Worm (Caenorhabditis elegans) whole organism, early embryonic: Measurements from ENCODE around the gene cysl-2.

Source experiments
- B0310.2 ChIP-seq: sonication (generic microtip); optimal IDR thresholded peaks from 2 replicates; lab custom pipeline; 2016; ENCODE audit warnings: mild to moderate bottlenecking, missing genetic modification characterization, missing compliant biosample characterization
- F13C5.2 ChIP-seq: sonication (generic microtip); optimal IDR thresholded peaks from 2 replicates; lab custom pipeline; 2017; ENCODE audit warnings: mild to moderate bottlenecking, missing genetic modification characterization, inconsistent platforms, missing compliant biosample characterization
- aly-1 ChIP-seq: sonication (generic microtip); optimal IDR thresholded peaks from 2 replicates; lab custom pipeline; 2016; ENCODE audit warnings: missing genetic modification characterization, missing compliant biosample characterization
- ama-1 ChIP-seq: fragments of 150-350 bp; optimal IDR thresholded peaks from 2 replicates; lab custom pipeline; 2014
- ceh-13 ChIP-seq: fragments of 200-800 bp; sonication (Bioruptor generic); optimal IDR thresholded peaks from 2 replicates; lab custom pipeline; 2018; ENCODE audit warnings: mild to moderate bottlenecking, missing genetic modification characterization, missing compliant biosample characterization
- ceh-36 ChIP-seq: sonication (generic microtip); optimal IDR thresholded peaks from 2 replicates; lab custom pipeline; 2016; ENCODE audit warnings: missing genetic modification characterization, inconsistent platforms, missing compliant biosample characterization
- ets-7 ChIP-seq: sonication (generic microtip); optimal IDR thresholded peaks from 2 replicates; lab custom pipeline; 2016; ENCODE audit warnings: missing genotype, missing genetic modification characterization, missing compliant biosample characterization
- flt-1 ChIP-seq: fragments of 200-800 bp; sonication (Bioruptor generic); IDR thresholded peaks from 2 replicates; pipeline ENCODE4 v1.3.6; 2022; ENCODE audit warnings: missing genetic modification characterization, missing compliant biosample characterization
- hmbx-1 ChIP-seq: sonication (generic microtip); optimal IDR thresholded peaks from 2 replicates; lab custom pipeline; 2016; ENCODE audit warnings: mild to moderate bottlenecking, missing genetic modification characterization, missing compliant biosample characterization
- hmg-4 ChIP-seq: fragments of 200-800 bp; sonication (Bioruptor generic); optimal IDR thresholded peaks from 2 replicates; lab custom pipeline; 2018; ENCODE audit warnings: mild to moderate bottlenecking, missing genetic modification characterization, missing compliant biosample characterization
- hnd-1 ChIP-seq: sonication (generic microtip); optimal IDR thresholded peaks from 2 replicates; lab custom pipeline; 2016; ENCODE audit warnings: missing genetic modification characterization, missing compliant biosample characterization
- pes-1 ChIP-seq: fragments of 200-800 bp; sonication (Bioruptor generic); IDR thresholded peaks from 2 replicates; pipeline ENCODE4 v1.3.6; 2022; ENCODE audit warnings: missing genetic modification reagents, missing genetic modification characterization, missing compliant biosample characterization
- scrt-1 ChIP-seq: fragments of 200-800 bp; sonication (Bioruptor generic); IDR thresholded peaks from 2 replicates; pipeline ENCODE4 v1.3.6; 2022; ENCODE audit warnings: missing genetic modification characterization, missing compliant biosample characterization
- sea-1 ChIP-seq: fragments of 200-800 bp; sonication (Bioruptor generic); conservative IDR thresholded peaks from 2 replicates; pipeline ENCODE4 v1.3.6; 2022; ENCODE audit warnings: missing genetic modification characterization, missing compliant biosample characterization
- tbx-11 ChIP-seq: fragments of 200-800 bp; sonication (Bioruptor generic); IDR thresholded peaks from 2 replicates; pipeline ENCODE4 v1.3.6; 2022; ENCODE audit warnings: missing genetic modification characterization, missing compliant biosample characterization
- tbx-37 ChIP-seq: fragments of 200-800 bp; sonication (Bioruptor generic); conservative IDR thresholded peaks from 2 replicates; pipeline ENCODE4 v1.3.6; 2022; ENCODE audit warnings: missing genetic modification reagents, missing genetic modification characterization, missing compliant biosample characterization
- tra-4 ChIP-seq: sonication (generic microtip); optimal IDR thresholded peaks from 2 replicates; lab custom pipeline; 2017; ENCODE audit warnings: missing genetic modification characterization, missing compliant biosample characterization

Gene cysl-2

DNA sequence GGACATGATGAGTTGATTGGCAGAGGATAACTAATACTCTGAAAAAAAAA is at the start of gene cysl-2:
cysl-2 (minus strand) TSS at position 38 of the 50 bp plus-strand sequence.
- TF ChIP-seq scrt-1 = no peak
- no peak for TF ChIP-seq tbx-37 (GFP tag; lab: Robert Waterston, UW)
- TF ChIP-seq F13C5.2 (tag; lab: Kevin White, UChicago) = no peak
- no peak for TF ChIP-seq sea-1 (GFP tag; lab: Robert Waterston, UW)
- no peak for TF ChIP-seq B0310.2
- TF ChIP-seq aly-1 (tag; lab: Kevin White, UChicago) = no peak
- TF ChIP-seq ama-1 = no peak

DNA sequence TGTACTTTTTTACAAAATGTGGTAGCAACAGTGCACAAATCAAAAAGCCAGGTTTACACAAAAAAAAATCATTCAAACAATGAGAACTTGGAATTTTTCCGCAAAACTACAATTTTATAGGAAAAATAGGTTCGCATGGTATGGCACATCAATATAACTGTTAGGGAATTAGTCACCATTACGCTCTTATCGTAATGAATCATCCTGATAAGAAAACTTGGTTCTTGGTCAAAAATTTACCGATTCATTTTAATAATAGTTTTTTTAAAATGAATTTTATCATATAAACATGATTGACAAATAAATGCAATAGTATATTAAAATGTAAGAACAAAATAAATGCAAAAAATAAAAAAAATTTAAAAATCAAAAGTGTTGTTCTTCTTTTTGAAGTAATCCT is 46.3 kb upstream of the cysl-2 start:
- TF ChIP-seq ceh-36 (tag; lab: Kevin White, UChicago) = no peak

DNA sequence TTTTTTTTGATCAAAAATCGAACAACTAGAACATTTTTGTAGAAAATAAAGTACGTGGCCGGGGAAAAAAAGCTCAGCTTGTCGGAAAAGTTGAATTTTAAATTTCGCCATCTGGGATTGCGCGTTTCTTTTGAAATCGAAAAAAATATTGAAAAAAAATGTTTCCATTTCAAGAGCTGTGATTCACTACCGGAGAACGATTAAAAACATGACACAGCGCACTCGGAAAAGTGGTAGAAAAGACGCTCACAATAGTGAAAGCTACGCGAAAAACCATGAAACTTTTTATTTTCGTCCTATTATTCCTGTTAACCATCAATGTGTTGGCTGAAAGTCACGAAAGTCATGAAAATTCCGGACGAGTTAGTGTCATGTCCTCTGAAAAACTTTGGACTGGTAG is 43.5 kb upstream of the cysl-2 start, which contains the start of the genes clec-147 and C04H5.7:
clec-147 (minus strand) TSS at position 101 of the 400 bp plus-strand sequence.
C04H5.7 (plus strand) TSS at position 219 of the 400 bp plus-strand sequence.
- no peak for TF ChIP-seq tbx-11 (GFP tag; lab: Robert Waterston, UW)
- TF ChIP-seq scrt-1 = no peak
- no peak for TF ChIP-seq B0310.2
- TF ChIP-seq flt-1 (GFP tag; lab: Robert Waterston, UW) = no peak
- no peak for TF ChIP-seq hmbx-1 (tag; lab: Kevin White, UChicago)
- TF ChIP-seq ama-1 = no peak
- TF ChIP-seq hmg-4 = no peak
- no peak for TF ChIP-seq tra-4 (tag; lab: Kevin White, UChicago)
- no peak for TF ChIP-seq ets-7 (tag; lab: Kevin White, UChicago)
- no peak for TF ChIP-seq aly-1 (tag; lab: Kevin White, UChicago)
- TF ChIP-seq tbx-37 (GFP tag; lab: Robert Waterston, UW) = no peak
- TF ChIP-seq sea-1 (GFP tag; lab: Robert Waterston, UW) = no peak

DNA sequence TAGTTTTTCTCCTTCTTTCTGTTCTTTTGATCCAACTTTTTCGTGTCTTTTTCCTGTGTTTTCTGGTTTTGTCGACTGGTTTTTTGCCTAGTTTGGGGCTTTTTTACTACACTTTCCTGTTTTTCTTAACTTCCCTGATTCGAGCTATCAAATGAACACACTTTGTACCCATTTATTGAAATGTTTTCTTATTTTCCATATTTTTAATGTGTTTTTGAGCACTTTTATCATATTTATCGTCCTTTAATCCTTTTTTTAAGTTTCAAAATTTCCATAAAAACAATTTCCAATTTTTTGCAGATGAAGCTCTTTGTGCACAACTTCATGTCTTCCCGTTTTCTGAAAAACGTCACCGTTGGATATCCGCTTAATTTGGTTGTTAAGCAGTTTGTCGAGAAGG is 39.7 kb upstream of the cysl-2 start, which contains the start of gene C04H5.1:
C04H5.1 (plus strand) TSS at position 301 of the 400 bp plus-strand sequence.
- TF ChIP-seq aly-1 (tag; lab: Kevin White, UChicago) (no peak), flt-1 (GFP tag; lab: Robert Waterston, UW) (no peak), F13C5.2 (tag; lab: Kevin White, UChicago) (no peak), scrt-1 (no peak), tbx-37 (GFP tag; lab: Robert Waterston, UW) (no peak), ama-1 (no peak), tbx-11 (GFP tag; lab: Robert Waterston, UW) (no peak), B0310.2 (no peak), hmbx-1 (tag; lab: Kevin White, UChicago) (no peak), ets-7 (tag; lab: Kevin White, UChicago) (no peak), pes-1 (GFP tag; lab: Robert Waterston, UW) (no peak), ceh-36 (tag; lab: Kevin White, UChicago) (no peak), hnd-1 (tag; lab: Kevin White, UChicago) (no peak), ceh-13 (GFP tag; lab: Kevin White, UChicago) (no peak), tra-4 (tag; lab: Kevin White, UChicago) (no peak), hmg-4 (no peak), sea-1 (GFP tag; lab: Robert Waterston, UW) (no peak)

DNA sequence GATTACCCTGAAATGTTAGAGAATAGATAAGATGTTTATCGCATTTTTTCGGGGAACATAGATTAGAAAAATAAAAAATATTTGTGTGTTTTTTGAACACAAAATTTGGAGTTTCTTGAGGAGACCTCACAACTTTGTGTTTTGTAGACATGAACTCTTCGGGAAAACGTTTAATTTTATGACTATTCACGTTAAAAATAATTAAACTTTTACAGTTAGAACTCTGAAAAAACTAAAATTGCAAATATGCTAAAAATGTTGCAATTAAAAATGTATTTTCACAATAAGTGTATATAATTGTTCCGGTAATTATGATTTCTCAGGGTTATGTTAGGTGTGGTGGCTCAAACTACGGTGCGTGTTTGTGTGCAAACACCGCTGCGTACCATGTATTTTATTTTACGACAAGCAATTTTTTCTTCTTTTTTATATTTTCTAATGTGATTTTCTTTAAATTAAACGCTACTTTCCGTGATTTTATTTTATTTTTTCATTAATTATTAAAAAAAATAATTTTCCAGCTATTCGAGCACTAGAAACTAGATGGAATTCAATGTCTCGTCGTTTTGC is 34.1 kb upstream of the cysl-2 start, which contains the start of the genes F57C2.5 and spat-1:
F57C2.5 (minus strand) TSS at position 7 of the 570 bp plus-strand sequence.
spat-1 (plus strand) TSS at position 520 of the 570 bp plus-strand sequence.
- TF ChIP-seq tbx-37 (GFP tag; lab: Robert Waterston, UW) = 0 out of 2 replicates have a peak, but pooled peaks have one; percentile 41
- no peak for TF ChIP-seq tbx-11 (GFP tag; lab: Robert Waterston, UW)
- TF ChIP-seq scrt-1 = 0 out of 2 replicates have a peak, but pooled peaks have one; percentile 18
- no peak for TF ChIP-seq hmbx-1 (tag; lab: Kevin White, UChicago)
- no peak for TF ChIP-seq ceh-36 (tag; lab: Kevin White, UChicago)
- peak; percentile 38 for TF ChIP-seq ceh-13 (GFP tag; lab: Kevin White, UChicago)
- TF ChIP-seq tra-4 (tag; lab: Kevin White, UChicago) = peak; percentile 18
- TF ChIP-seq hnd-1 (tag; lab: Kevin White, UChicago) = peak; percentile 19
- no peak for TF ChIP-seq aly-1 (tag; lab: Kevin White, UChicago)
- TF ChIP-seq pes-1 (GFP tag; lab: Robert Waterston, UW) = peak; percentile 65
- peak; percentile 41; the same call in 1 of the 2 replicates for TF ChIP-seq sea-1 (GFP tag; lab: Robert Waterston, UW)
- TF ChIP-seq ets-7 (tag; lab: Kevin White, UChicago) = peak; percentile 67
- no peak for TF ChIP-seq ama-1
- peak; percentile 45 for TF ChIP-seq F13C5.2 (tag; lab: Kevin White, UChicago)
- TF ChIP-seq hmg-4 = no peak
- TF ChIP-seq B0310.2 = no peak
- TF ChIP-seq flt-1 (GFP tag; lab: Robert Waterston, UW) = no peak

DNA sequence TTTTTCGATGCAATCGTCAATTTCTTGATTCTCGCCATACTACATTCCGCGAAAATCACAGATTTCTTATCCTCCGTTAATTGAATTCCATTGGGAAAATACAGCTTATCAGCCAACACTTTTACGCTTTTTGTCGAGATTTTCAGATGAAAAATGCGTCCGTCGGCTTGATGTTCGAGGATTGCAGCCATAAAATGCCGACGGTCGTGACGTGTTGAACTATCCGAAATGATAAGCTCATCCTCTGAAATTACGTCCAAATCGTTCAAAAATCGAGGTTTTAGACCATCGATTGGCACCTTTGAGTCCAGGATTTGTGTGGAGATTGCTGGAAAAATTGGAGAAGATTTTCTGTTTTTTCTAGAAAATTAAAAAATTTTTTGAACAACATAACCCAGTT is 32.9 kb upstream of the cysl-2 start:
- TF ChIP-seq tra-4 (tag; lab: Kevin White, UChicago) (no peak), tbx-37 (GFP tag; lab: Robert Waterston, UW) (no peak), scrt-1 (no peak), ceh-36 (tag; lab: Kevin White, UChicago) (no peak), ets-7 (tag; lab: Kevin White, UChicago) (no peak), sea-1 (GFP tag; lab: Robert Waterston, UW) (no peak), hmbx-1 (tag; lab: Kevin White, UChicago) (no peak), hmg-4 (no peak)

DNA sequence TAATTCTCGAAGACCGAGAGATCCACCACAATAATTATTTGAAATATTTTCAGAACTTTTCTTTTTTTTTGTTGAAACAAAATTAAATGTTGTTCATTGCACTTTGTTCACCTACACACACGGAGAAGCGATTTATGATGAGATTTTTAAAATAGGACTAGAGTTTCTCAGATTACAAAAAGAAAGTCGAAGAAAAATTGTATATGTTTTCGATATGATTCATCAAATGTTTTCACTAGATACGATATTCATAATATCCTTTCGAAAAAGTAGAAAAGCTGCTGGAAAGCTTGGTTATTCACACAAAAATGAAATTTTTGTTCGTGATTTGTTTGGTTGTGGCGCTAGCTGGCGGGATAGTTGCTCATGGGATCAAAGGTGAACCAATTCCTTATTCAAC is 30.8 kb upstream of the cysl-2 start, which contains the start of gene F57C2.4:
F57C2.4 (plus strand) TSS at position 301 of the 400 bp plus-strand sequence.
- TF ChIP-seq B0310.2 = no peak
- no peak for TF ChIP-seq pes-1 (GFP tag; lab: Robert Waterston, UW)
- TF ChIP-seq hnd-1 (tag; lab: Kevin White, UChicago) = no peak
- TF ChIP-seq hmbx-1 (tag; lab: Kevin White, UChicago) = no peak
- no peak for TF ChIP-seq aly-1 (tag; lab: Kevin White, UChicago)
- TF ChIP-seq flt-1 (GFP tag; lab: Robert Waterston, UW) = no peak
